Worm (Caenorhabditis elegans) whole organism, L2 larva: ENCODE data around the gene col-90.

ENCODE experiments used
- ceh-16 ChIP-seq: fragments of 150-350 bp; optimal IDR thresholded peaks from 2 replicates; lab custom pipeline; 2014; ENCODE audit warnings: missing biosample characterization, missing genetic modification characterization
- elt-1 ChIP-seq: fragments of 150-350 bp; optimal IDR thresholded peaks from 2 replicates; lab custom pipeline; 2014; ENCODE audit warnings: missing biosample characterization, missing genetic modification characterization
- nhr-25 ChIP-seq: fragments of 150-350 bp; sonication (generic microtip); optimal IDR thresholded peaks from 3 replicates; lab custom pipeline; 2014; ENCODE audit warnings: missing biosample characterization, missing genetic modification characterization
- nhr-77 ChIP-seq: fragments of 150-350 bp; optimal IDR thresholded peaks from 2 replicates; lab custom pipeline; 2014; ENCODE audit warnings: missing biosample characterization, missing genetic modification characterization
- peb-1 ChIP-seq: fragments of 150-350 bp; optimal IDR thresholded peaks from 2 replicates; lab custom pipeline; 2014; ENCODE audit warnings: missing biosample characterization, missing genetic modification characterization
- sem-4 ChIP-seq: fragments of 150-350 bp; optimal IDR thresholded peaks from 2 replicates; lab custom pipeline; 2014; ENCODE audit warnings: missing biosample characterization, missing genetic modification reagents, missing genetic modification characterization
- skn-1 ChIP-seq: sonication (generic microtip); optimal IDR thresholded peaks from 2 replicates; lab custom pipeline; 2017; ENCODE audit warnings: missing biosample characterization, missing genetic modification characterization
- snpc-4 ChIP-seq: fragments of 150-350 bp; optimal IDR thresholded peaks from 2 replicates; lab custom pipeline; 2014; ENCODE audit warnings: missing biosample characterization, missing genetic modification characterization
- unc-39 ChIP-seq: fragments of 150-350 bp; optimal IDR thresholded peaks from 2 replicates; lab custom pipeline; 2014; ENCODE audit warnings: missing biosample characterization, missing genetic modification characterization

DNA sequence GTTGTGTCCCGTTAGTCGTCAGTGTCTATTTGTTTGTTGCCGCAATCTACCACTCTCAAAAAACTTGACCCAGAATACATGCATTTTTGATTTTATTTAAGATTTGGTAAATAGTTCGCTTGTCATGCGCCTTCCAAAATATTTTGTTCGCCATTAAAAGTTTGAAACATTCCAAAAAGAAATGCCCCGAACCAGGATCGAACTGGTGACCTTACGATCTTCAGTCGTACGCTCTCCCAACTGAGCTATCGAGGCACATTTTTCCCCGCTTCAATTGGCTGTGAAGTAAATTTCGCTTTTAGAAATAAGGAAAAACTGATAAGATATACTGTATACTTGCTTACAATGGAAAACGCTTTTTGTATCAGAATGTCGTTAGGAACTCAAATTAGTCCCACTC, 29.7 kb downstream of the col-90 start:
- TF ChIP-seq skn-1 (no peak), ceh-16 (tag; lab: Kevin White, UChicago) (no peak), peb-1 (tag; lab: Kevin White, UChicago) (no peak), unc-39 (tag; lab: Kevin White, UChicago) (no peak), snpc-4 (tag; lab: Kevin White, UChicago) (no peak), elt-1 (tag; lab: Kevin White, UChicago) (no peak), nhr-25 (tag; lab: Kevin White, UChicago) (no peak), nhr-77 (tag; lab: Kevin White, UChicago) (no peak), sem-4 (no peak)
